Fruit fly (Drosophila melanogaster) whole organism, embryonic: ENCODE measurements around the gene CG43137.

ENCODE experiments used
- Atf3 ChIP-seq: fragments of 200-800 bp; sonication (Bioruptor generic); optimal IDR thresholded peaks from 3 replicates; lab custom pipeline; 2016; ENCODE audit warnings: missing biosample characterization, missing genetic modification characterization
- CG11093 ChIP-seq: fragments of 200-800 bp; sonication (Bioruptor generic); IDR thresholded peaks from 3 replicates; pipeline ENCODE4 v1.3.6; 2022; ENCODE audit warnings: missing biosample characterization, missing genetic modification characterization
- CG11723 ChIP-seq: fragments of 200-800 bp; sonication (Bioruptor generic); optimal IDR thresholded peaks from 2 replicates; lab custom pipeline; 2017; ENCODE audit warnings: missing biosample characterization, mild to moderate bottlenecking, missing genetic modification characterization
- CG12155 ChIP-seq: fragments of 200-800 bp; sonication (Bioruptor generic); optimal IDR thresholded peaks from 3 replicates; lab custom pipeline; 2016; ENCODE audit warnings: missing biosample characterization, missing genetic modification characterization
- CG13624 ChIP-seq: fragments of 200-800 bp; sonication (Bioruptor generic); optimal IDR thresholded peaks from 2 replicates; lab custom pipeline; 2016; ENCODE audit warnings: missing biosample characterization, missing genetic modification characterization
- CG13775 ChIP-seq: fragments of 200-800 bp; sonication (Bioruptor generic); optimal IDR thresholded peaks from 3 replicates; lab custom pipeline; 2017; ENCODE audit warnings: missing biosample characterization, mild to moderate bottlenecking, missing genetic modification characterization
- CG14710 ChIP-seq: fragments of 200-800 bp; sonication (Bioruptor generic); optimal IDR thresholded peaks from 3 replicates; lab custom pipeline; 2019; ENCODE audit warnings: missing biosample characterization, mild to moderate bottlenecking, missing genetic modification characterization, moderate library complexity
- CG18262 ChIP-seq: fragments of 200-800 bp; optimal IDR thresholded peaks from 3 replicates; lab custom pipeline; 2019; ENCODE audit warnings: missing biosample characterization, mild to moderate bottlenecking, missing genetic modification characterization, moderate library complexity
- CG18599 ChIP-seq: fragments of 200-800 bp; sonication (Bioruptor generic); optimal IDR thresholded peaks from 3 replicates; lab custom pipeline; 2017; ENCODE audit warnings: missing biosample characterization, missing genetic modification characterization, mild to moderate bottlenecking, moderate library complexity, missing genetic modification reagents
- CG2116 ChIP-seq: fragments of 200-800 bp; sonication (Bioruptor generic); optimal IDR thresholded peaks from 3 replicates; lab custom pipeline; 2018; ENCODE audit warnings: missing biosample characterization, mild to moderate bottlenecking, missing genetic modification characterization
- CG30020 ChIP-seq: fragments of 200-800 bp; optimal IDR thresholded peaks from 2 replicates; lab custom pipeline; 2019; ENCODE audit warnings: missing biosample characterization, mild to moderate bottlenecking, missing genetic modification characterization, moderate library complexity
- CG4328 ChIP-seq: fragments of 200-800 bp; sonication (Bioruptor generic); optimal IDR thresholded peaks from 3 replicates; lab custom pipeline; 2017; ENCODE audit warnings: missing biosample characterization, missing genetic modification reagents, missing genetic modification characterization
- CG4404 ChIP-seq: fragments of 200-800 bp; sonication (Bioruptor generic); IDR thresholded peaks from 2 replicates; pipeline ENCODE4 v1.3.6; 2022; ENCODE audit warnings: missing biosample characterization, missing genetic modification characterization
- CG6689 ChIP-seq: fragments of 200-800 bp; sonication (Bioruptor generic); IDR thresholded peaks from 2 replicates; pipeline ENCODE4 v1.3.6; 2022; ENCODE audit warnings: missing biosample characterization, missing genetic modification characterization
- CG6791 ChIP-seq: fragments of 200-800 bp; sonication (Bioruptor generic); IDR thresholded peaks from 3 replicates; pipeline ENCODE4 v1.3.6; 2022; ENCODE audit warnings: missing biosample characterization, missing genetic modification characterization; ENCODE audit not compliant: partially characterized antibody
- CG6854 ChIP-seq: fragments of 200-800 bp; sonication (Bioruptor generic); optimal IDR thresholded peaks from 3 replicates; lab custom pipeline; 2017; ENCODE audit warnings: missing biosample characterization, mild to moderate bottlenecking, missing genetic modification characterization
- CG7357 ChIP-seq: fragments of 200-800 bp; sonication (Bioruptor generic); IDR thresholded peaks from 3 replicates; pipeline ENCODE4 v1.3.6; 2022; ENCODE audit warnings: missing biosample characterization, missing genetic modification characterization
- CG7963 ChIP-seq: fragments of 200-800 bp; sonication (Bioruptor generic); IDR thresholded peaks from 3 replicates; pipeline ENCODE4 v1.3.6; 2022; ENCODE audit warnings: missing biosample characterization, missing genetic modification characterization; ENCODE audit not compliant: partially characterized antibody
- CG9215 ChIP-seq: fragments of 200-800 bp; sonication (Bioruptor generic); IDR thresholded peaks from 2 replicates; pipeline ENCODE4 v1.3.6; 2022; ENCODE audit warnings: missing biosample characterization, missing genetic modification characterization
- Chrac-16 ChIP-seq: fragments of 200-800 bp; sonication (Bioruptor generic); optimal IDR thresholded peaks from 3 replicates; lab custom pipeline; 2016; ENCODE audit warnings: missing biosample characterization, missing genetic modification characterization
- E2f2 ChIP-seq: fragments of 200-800 bp; sonication (Bioruptor generic); IDR thresholded peaks from 2 replicates; pipeline ENCODE4 v1.3.6; 2022; ENCODE audit warnings: missing biosample characterization, missing genetic modification characterization
- ERR ChIP-seq: fragments of 200-800 bp; sonication (Bioruptor generic); optimal IDR thresholded peaks from 2 replicates; lab custom pipeline; 2016; ENCODE audit warnings: missing biosample characterization, missing genetic modification characterization
- HHEX ChIP-seq: fragments of 200-800 bp; sonication (Bioruptor generic); optimal IDR thresholded peaks from 3 replicates; lab custom pipeline; 2017; ENCODE audit warnings: missing biosample characterization, mild to moderate bottlenecking, missing genetic modification characterization, missing genetic modification reagents
- HLH3B ChIP-seq: fragments of 200-800 bp; sonication (Bioruptor generic); IDR thresholded peaks from 2 replicates; pipeline ENCODE4 v1.3.6; 2022; ENCODE audit warnings: missing biosample characterization, missing genetic modification characterization
- Hand ChIP-seq: fragments of 200-800 bp; sonication (Bioruptor generic); optimal IDR thresholded peaks from 2 replicates; lab custom pipeline; 2017; ENCODE audit warnings: mild to moderate bottlenecking, missing biosample characterization, missing genetic modification reagents, missing genetic modification characterization
- Lpt ChIP-seq: fragments of >200 bp; optimal IDR thresholded peaks from 2 replicates; lab custom pipeline; 2018; ENCODE audit warnings: missing biosample characterization, missing genetic modification characterization
- MTF-1 ChIP-seq: fragments of 200-800 bp; sonication (Bioruptor generic); optimal IDR thresholded peaks from 2 replicates; lab custom pipeline; 2018; ENCODE audit warnings: missing biosample characterization, mild to moderate bottlenecking, missing genetic modification characterization, borderline replicate concordance
- Six4 ChIP-seq: fragments of 200-800 bp; sonication (Bioruptor generic); optimal IDR thresholded peaks from 2 replicates; lab custom pipeline; 2016; ENCODE audit warnings: missing biosample characterization, missing genetic modification characterization
- Ssrp ChIP-seq: fragments of 200-800 bp; sonication (Bioruptor generic); optimal IDR thresholded peaks from 2 replicates; lab custom pipeline; 2018; ENCODE audit warnings: missing biosample characterization, mild to moderate bottlenecking, missing genetic modification characterization, moderate library complexity
- Stat92E ChIP-seq, 3 experiments: fragments of >200 bp in 2 of 3; fragments of 200-800 bp in 1 of 3; sonication (Bioruptor generic) in 1 of 3; optimal IDR thresholded peaks; 2 replicates each; lab custom pipeline; 2017 to 2019; ENCODE audit warnings: missing biosample characterization in 3 of 3, missing genetic modification characterization in 3 of 3, mild to moderate bottlenecking in 1 of 3, moderate library complexity in 1 of 3
- Usf ChIP-seq: fragments of 200-800 bp; sonication (Bioruptor generic); optimal IDR thresholded peaks from 2 replicates; lab custom pipeline; 2017; ENCODE audit warnings: missing genotype, missing biosample characterization, missing genetic modification characterization
- abd-A ChIP-seq: fragments of 200-800 bp; sonication (Bioruptor generic); optimal IDR thresholded peaks from 3 replicates; lab custom pipeline; 2019; ENCODE audit warnings: missing biosample characterization, mild to moderate bottlenecking, missing genetic modification characterization, moderate library complexity
- br ChIP-seq: fragments of >200 bp; optimal IDR thresholded peaks from 2 replicates; lab custom pipeline; 2017
- btn ChIP-seq: fragments of 200-800 bp; sonication (Bioruptor generic); optimal IDR thresholded peaks from 2 replicates; lab custom pipeline; 2016; ENCODE audit warnings: missing biosample characterization, missing genetic modification characterization
- crol ChIP-seq: fragments of 200-800 bp; sonication (Bioruptor generic); IDR thresholded peaks from 2 replicates; pipeline ENCODE4 v1.3.6; 2022; ENCODE audit warnings: missing biosample characterization, missing genetic modification characterization
- da ChIP-seq: fragments of 200-800 bp; sonication (Bioruptor generic); optimal IDR thresholded peaks from 2 replicates; lab custom pipeline; 2016; ENCODE audit warnings: missing biosample characterization, missing genetic modification characterization
- dan ChIP-seq: fragments of 200-800 bp; sonication (Bioruptor generic); IDR thresholded peaks from 2 replicates; pipeline ENCODE4 v1.3.6; 2022; ENCODE audit warnings: missing biosample characterization, missing genetic modification characterization
- dmrt99B ChIP-seq: fragments of 200-800 bp; sonication (Bioruptor generic); optimal IDR thresholded peaks from 2 replicates; lab custom pipeline; 2018; ENCODE audit warnings: missing biosample characterization, mild to moderate bottlenecking, missing genetic modification characterization, moderate library complexity
- esg ChIP-seq: fragments of 200-800 bp; sonication (Bioruptor generic); conservative IDR thresholded peaks from 2 replicates; pipeline ENCODE4 v1.3.6; 2022; ENCODE audit warnings: missing biosample characterization, missing genetic modification characterization
- fd102C ChIP-seq: fragments of 200-800 bp; sonication (Bioruptor generic); optimal IDR thresholded peaks from 2 replicates; lab custom pipeline; 2018; ENCODE audit warnings: missing biosample characterization, mild to moderate bottlenecking, missing genetic modification characterization, moderate library complexity
- ftz-f1 ChIP-seq: fragments of 200-800 bp; sonication (Bioruptor generic); optimal IDR thresholded peaks from 2 replicates; lab custom pipeline; 2016; ENCODE audit warnings: missing biosample characterization, missing genetic modification characterization
- ham ChIP-seq: fragments of 200-800 bp; sonication (Bioruptor generic); IDR thresholded peaks from 2 replicates; pipeline ENCODE4 v1.3.6; 2022; ENCODE audit warnings: missing biosample characterization, missing genetic modification characterization
- jigr1 ChIP-seq: fragments of 200-800 bp; sonication (Bioruptor generic); IDR thresholded peaks from 3 replicates; pipeline ENCODE4 v1.3.6; 2022; ENCODE audit warnings: missing biosample characterization, missing genetic modification characterization
- lbe ChIP-seq: fragments of 200-800 bp; sonication (Bioruptor generic); optimal IDR thresholded peaks from 2 replicates; lab custom pipeline; 2016; ENCODE audit warnings: missing biosample characterization, mild to moderate bottlenecking, missing genetic modification characterization
- phol ChIP-seq: fragments of 200-800 bp; sonication (Bioruptor generic); optimal IDR thresholded peaks from 3 replicates; lab custom pipeline; 2018; ENCODE audit warnings: missing biosample characterization, mild to moderate bottlenecking, missing genetic modification characterization, moderate library complexity
- sens-2 ChIP-seq: fragments of 200-800 bp; sonication (Bioruptor generic); IDR thresholded peaks from 2 replicates; pipeline ENCODE4 v1.3.6; 2022; ENCODE audit warnings: missing biosample characterization, missing genetic modification characterization
- sqz ChIP-seq: fragments of 200-800 bp; sonication (Bioruptor generic); optimal IDR thresholded peaks from 3 replicates; lab custom pipeline; 2018; ENCODE audit warnings: missing biosample characterization, mild to moderate bottlenecking, missing genetic modification characterization
- tin ChIP-seq: fragments of 200-800 bp; sonication (Bioruptor generic); optimal IDR thresholded peaks from 3 replicates; lab custom pipeline; 2016; ENCODE audit warnings: missing biosample characterization, missing genetic modification characterization
- trh ChIP-seq: fragments of 200-800 bp; sonication (Bioruptor generic); optimal IDR thresholded peaks from 2 replicates; lab custom pipeline; 2016; ENCODE audit warnings: missing biosample characterization, missing genetic modification characterization
- vvl ChIP-seq: fragments of 200-800 bp; sonication (Bioruptor generic); IDR thresholded peaks from 2 replicates; pipeline ENCODE4 v1.3.6; 2022; ENCODE audit warnings: missing biosample characterization, missing genetic modification characterization
- z ChIP-seq: fragments of 200-800 bp; sonication (Bioruptor generic); IDR thresholded peaks from 3 replicates; pipeline ENCODE4 v1.3.6; 2022; ENCODE audit warnings: missing biosample characterization, missing genetic modification characterization
- zen2 ChIP-seq: fragments of 200-800 bp; sonication (Bioruptor generic); IDR thresholded peaks from 3 replicates; pipeline ENCODE4 v1.3.6; 2022; ENCODE audit warnings: missing biosample characterization, missing genetic modification characterization; ENCODE audit not compliant: partially characterized antibody

The CG43137 gene

DNA sequence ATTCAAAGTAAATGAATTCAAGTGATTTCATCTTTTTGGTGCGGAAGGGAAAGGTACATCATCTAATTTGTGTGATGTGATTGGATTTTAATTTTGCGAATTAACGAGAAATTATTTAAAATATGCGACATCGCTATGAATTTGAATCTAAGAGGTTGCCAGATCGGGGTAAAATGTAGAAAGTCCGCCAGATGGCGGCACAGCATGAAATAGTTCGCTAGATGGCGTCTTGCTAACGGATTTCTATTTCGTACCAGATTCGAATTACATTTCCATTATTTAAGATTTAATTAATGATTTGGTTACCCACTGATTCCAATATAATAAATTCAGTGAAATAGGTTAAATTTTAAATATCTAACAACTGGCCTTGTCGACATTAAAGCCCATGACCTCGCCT, 18.4 kb upstream of the CG43137 start (continued):
- TF ChIP-seq CG30020 (tag; lab: Kevin White, UChicago) (no peak), crol (GFP tag; lab: Robert Waterston, UW) (no peak), ERR (no peak), tin (GFP tag; lab: Kevin White, UChicago) (peak; percentile 56), CG12155 (GFP tag; lab: Kevin White, UChicago) (peak; percentile 6), dan (GFP tag; lab: Robert Waterston, UW) (no peak), sens-2 (GFP tag; lab: Robert Waterston, UW) (no peak), phol (peak; percentile 58), CG7357 (GFP tag; lab: Robert Waterston, UW) (no peak), zen2 (GFP tag; lab: Robert Waterston, UW) (no peak), CG13624 (peak; percentile 66), Chrac-16 (GFP tag; lab: Kevin White, UChicago) (peak; percentile 60), vvl (GFP tag; lab: Robert Waterston, UW) (peak; percentile 82), Ssrp (tag; lab: Kevin White, UChicago) (no peak), CG6791 (GFP tag; lab: Robert Waterston, UW) (peak; percentile 50; the same call in 1 of the 3 replicates), CG6689 (no peak), E2f2 (peak; percentile 87), trh (GFP tag; lab: Kevin White, UChicago) (no peak), CG4404 (GFP tag; lab: Robert Waterston, UW) (no peak), CG14710 (tag; lab: Kevin White, UChicago) (peak; percentile 34), Six4 (GFP tag; lab: Kevin White, UChicago) (no peak), CG4328 (GFP tag; lab: Kevin White, UChicago) (no peak), lbe (GFP tag; lab: Kevin White, UChicago) (no peak), CG6854 (no peak), sqz (GFP tag; lab: Kevin White, UChicago) (no peak), Usf (GFP tag; lab: Kevin White, UChicago) (no peak), HLH3B (GFP tag; lab: Robert Waterston, UW) (no peak; the same call in 1 of the 2 replicates), Stat92E (GFP tag; optimal IDR thresholded peaks at IDR 0.05; lab: Kevin White, UChicago) (no peak), z (GFP tag; lab: Robert Waterston, UW) (no peak), CG18262 (tag; lab: Kevin White, UChicago) (no peak), dmrt99B (peak; percentile 23), abd-A (tag; lab: Kevin White, UChicago) (no peak), CG18599 (GFP tag; lab: Kevin White, UChicago) (no peak), Lpt (GFP tag; lab: Kevin White, UChicago) (no peak), ftz-f1 (GFP tag; lab: Kevin White, UChicago) (no peak), MTF-1 (GFP tag; lab: Kevin White, UChicago) (peak; percentile 56), da (GFP tag; lab: Kevin White, UChicago) (peak; percentile 17), HHEX (GFP tag; lab: Kevin White, UChicago) (no peak), CG11723 (GFP tag; lab: Kevin White, UChicago) (no peak), CG11093 (no peak), CG2116 (GFP tag; lab: Kevin White, UChicago) (peak; percentile 92), br (lab: Kevin White, UChicago) (no peak), Atf3 (GFP tag; lab: Kevin White, UChicago) (no peak), fd102C (no peak), CG9215 (GFP tag; lab: Robert Waterston, UW) (no peak), CG7963 (0 out of 3 replicates have a peak, but pooled peaks have one; percentile 25), esg (no peak), jigr1 (GFP tag; lab: Robert Waterston, UW) (no peak), CG13775 (GFP tag; lab: Kevin White, UChicago) (no peak), ham (no peak), Hand (GFP tag; lab: Kevin White, UChicago) (no peak), btn (GFP tag; lab: Kevin White, UChicago) (no peak)
